Fruit fly (Drosophila melanogaster) whole organism, embryonic: Measurements from ENCODE around the gene bero.

Source experiments
- CG11085 ChIP-seq: fragments of 200-800 bp; sonication (Bioruptor generic); IDR thresholded peaks from 2 replicates; pipeline ENCODE4 v1.3.6; 2022; ENCODE audit warnings: missing biosample characterization, missing genetic modification characterization
- CG12659 ChIP-seq: fragments of 200-800 bp; sonication (Bioruptor generic); optimal IDR thresholded peaks from 3 replicates; lab custom pipeline; 2017; ENCODE audit warnings: mild to moderate bottlenecking, missing biosample characterization, missing genetic modification reagents, missing genetic modification characterization
- CG13123 ChIP-seq: fragments of 200-800 bp; sonication (Bioruptor generic); optimal IDR thresholded peaks from 2 replicates; lab custom pipeline; 2016; ENCODE audit warnings: missing biosample characterization, missing genetic modification characterization
- CG13296 ChIP-seq: fragments of 200-800 bp; sonication (Bioruptor generic); optimal IDR thresholded peaks from 3 replicates; lab custom pipeline; 2018; ENCODE audit warnings: missing biosample characterization, mild to moderate bottlenecking, missing genetic modification characterization
- CG13624 ChIP-seq: fragments of 200-800 bp; sonication (Bioruptor generic); optimal IDR thresholded peaks from 2 replicates; lab custom pipeline; 2016; ENCODE audit warnings: missing biosample characterization, missing genetic modification characterization
- CG15601 ChIP-seq: fragments of 200-800 bp; sonication (Bioruptor generic); optimal IDR thresholded peaks from 3 replicates; lab custom pipeline; 2019; ENCODE audit warnings: missing biosample characterization, mild to moderate bottlenecking, missing genetic modification characterization, moderate library complexity
- CG17186 ChIP-seq: fragments of 200-800 bp; sonication (Bioruptor generic); optimal IDR thresholded peaks from 3 replicates; lab custom pipeline; 2017; ENCODE audit warnings: missing biosample characterization, missing genetic modification reagents, missing genetic modification characterization
- CG17359 ChIP-seq: fragments of 200-800 bp; sonication (Bioruptor generic); optimal IDR thresholded peaks from 3 replicates; lab custom pipeline; 2018; ENCODE audit warnings: missing biosample characterization, mild to moderate bottlenecking, missing genetic modification characterization, moderate library complexity
- CG18262 ChIP-seq: fragments of 200-800 bp; optimal IDR thresholded peaks from 3 replicates; lab custom pipeline; 2019; ENCODE audit warnings: missing biosample characterization, mild to moderate bottlenecking, missing genetic modification characterization, moderate library complexity
- CG2875 ChIP-seq: fragments of 200-800 bp; sonication (Bioruptor generic); optimal IDR thresholded peaks from 2 replicates; lab custom pipeline; 2017; ENCODE audit warnings: missing biosample characterization, mild to moderate bottlenecking, missing genetic modification characterization, missing genetic modification reagents
- CG32767 ChIP-seq: fragments of 200-800 bp; sonication (Bioruptor generic); IDR thresholded peaks from 2 replicates; pipeline ENCODE4 v1.3.6; 2022; ENCODE audit warnings: missing biosample characterization, missing genetic modification characterization
- CG34376 ChIP-seq: fragments of 200-800 bp; sonication (Bioruptor generic); optimal IDR thresholded peaks from 2 replicates; lab custom pipeline; 2018; ENCODE audit warnings: missing biosample characterization, mild to moderate bottlenecking, missing genetic modification characterization
- CG4404 ChIP-seq: fragments of 200-800 bp; sonication (Bioruptor generic); IDR thresholded peaks from 2 replicates; pipeline ENCODE4 v1.3.6; 2022; ENCODE audit warnings: missing biosample characterization, missing genetic modification characterization
- CG4820 ChIP-seq: fragments of 200-800 bp; sonication (Bioruptor generic); optimal IDR thresholded peaks from 3 replicates; lab custom pipeline; 2016; ENCODE audit warnings: missing biosample characterization, missing genetic modification characterization
- CG6791 ChIP-seq: fragments of 200-800 bp; sonication (Bioruptor generic); IDR thresholded peaks from 3 replicates; pipeline ENCODE4 v1.3.6; 2022; ENCODE audit warnings: missing biosample characterization, missing genetic modification characterization; ENCODE audit not compliant: partially characterized antibody
- CG6813 ChIP-seq: fragments of 200-800 bp; sonication (Bioruptor generic); optimal IDR thresholded peaks from 2 replicates; lab custom pipeline; 2017; ENCODE audit warnings: missing biosample characterization, missing genetic modification characterization, mild to moderate bottlenecking, moderate library complexity, missing genetic modification reagents
- CG6854 ChIP-seq: fragments of 200-800 bp; sonication (Bioruptor generic); optimal IDR thresholded peaks from 3 replicates; lab custom pipeline; 2017; ENCODE audit warnings: missing biosample characterization, mild to moderate bottlenecking, missing genetic modification characterization
- CG7987 ChIP-seq: fragments of 200-800 bp; sonication (Bioruptor generic); optimal IDR thresholded peaks from 2 replicates; lab custom pipeline; 2018; ENCODE audit warnings: missing biosample characterization, mild to moderate bottlenecking, missing genetic modification characterization, moderate library complexity
- Dek ChIP-seq: fragments of 200-800 bp; sonication (Bioruptor generic); optimal IDR thresholded peaks from 3 replicates; lab custom pipeline; 2019; ENCODE audit warnings: missing biosample characterization, mild to moderate bottlenecking, missing genetic modification characterization, moderate library complexity
- Dp ChIP-seq: fragments of 200-800 bp; sonication (Bioruptor generic); optimal IDR thresholded peaks from 2 replicates; lab custom pipeline; 2018; ENCODE audit warnings: missing biosample characterization, mild to moderate bottlenecking, missing genetic modification characterization, moderate library complexity
- HLH3B ChIP-seq: fragments of 200-800 bp; sonication (Bioruptor generic); IDR thresholded peaks from 2 replicates; pipeline ENCODE4 v1.3.6; 2022; ENCODE audit warnings: missing biosample characterization, missing genetic modification characterization
- HLH4C ChIP-seq: fragments of 200-800 bp; sonication (Bioruptor generic); IDR thresholded peaks from 3 replicates; pipeline ENCODE4 v1.3.6; 2022; ENCODE audit warnings: missing biosample characterization, missing genetic modification characterization; ENCODE audit not compliant: partially characterized antibody
- Hr3 ChIP-seq: fragments of 200-800 bp; sonication (Bioruptor generic); optimal IDR thresholded peaks from 3 replicates; lab custom pipeline; 2016; ENCODE audit warnings: missing biosample characterization, missing genetic modification characterization
- Oaz ChIP-seq: fragments of 200-800 bp; sonication (Bioruptor generic); IDR thresholded peaks from 2 replicates; pipeline ENCODE4 v1.3.6; 2022; ENCODE audit warnings: missing biosample characterization, missing genetic modification characterization
- Vsx1 ChIP-seq: fragments of 200-800 bp; sonication (Bioruptor generic); optimal IDR thresholded peaks from 2 replicates; lab custom pipeline; 2017; ENCODE audit warnings: missing biosample characterization, mild to moderate bottlenecking, missing genetic modification characterization, missing genetic modification reagents
- YL-1 ChIP-seq: fragments of 200-800 bp; sonication (Bioruptor generic); optimal IDR thresholded peaks from 3 replicates; lab custom pipeline; 2017; ENCODE audit warnings: missing biosample characterization, mild to moderate bottlenecking, missing genetic modification characterization
- ab ChIP-seq: fragments of 200-800 bp; sonication (Bioruptor generic); optimal IDR thresholded peaks from 2 replicates; lab custom pipeline; 2016; ENCODE audit warnings: missing biosample characterization, missing genetic modification characterization
- al ChIP-seq: fragments of 200-800 bp; sonication (Bioruptor generic); IDR thresholded peaks from 2 replicates; pipeline ENCODE4 v1.3.6; 2022; ENCODE audit warnings: missing biosample characterization, missing genetic modification characterization
- ara ChIP-seq: fragments of 200-800 bp; sonication (Bioruptor generic); IDR thresholded peaks from 2 replicates; pipeline ENCODE4 v1.3.6; 2022; ENCODE audit warnings: missing biosample characterization, missing genetic modification characterization
- ase ChIP-seq: fragments of 200-800 bp; sonication (Bioruptor generic); IDR thresholded peaks from 3 replicates; pipeline ENCODE4 v1.3.6; 2022; ENCODE audit warnings: missing biosample characterization, missing genetic modification characterization
- br ChIP-seq: fragments of >200 bp; optimal IDR thresholded peaks from 2 replicates; lab custom pipeline; 2017
- cwo ChIP-seq: fragments of 200-800 bp; sonication (Bioruptor generic); optimal IDR thresholded peaks from 3 replicates; lab custom pipeline; 2017; ENCODE audit warnings: missing biosample characterization, missing genetic modification characterization, mild to moderate bottlenecking, moderate library complexity, missing genetic modification reagents
- disco-r ChIP-seq: fragments of 200-800 bp; sonication (Bioruptor generic); optimal IDR thresholded peaks from 2 replicates; lab custom pipeline; 2016; ENCODE audit warnings: missing biosample characterization, missing genetic modification characterization
- emc ChIP-seq: fragments of 200-800 bp; sonication (Bioruptor generic); optimal IDR thresholded peaks from 2 replicates; lab custom pipeline; 2016; ENCODE audit warnings: missing biosample characterization, missing genetic modification characterization
- ewg ChIP-seq: fragments of 200-800 bp; sonication (Bioruptor generic); optimal IDR thresholded peaks from 3 replicates; lab custom pipeline; 2017; ENCODE audit warnings: mild to moderate bottlenecking, missing biosample characterization, missing genetic modification reagents, missing genetic modification characterization
- ftz-f1 ChIP-seq: fragments of 200-800 bp; sonication (Bioruptor generic); optimal IDR thresholded peaks from 2 replicates; lab custom pipeline; 2016; ENCODE audit warnings: missing biosample characterization, missing genetic modification characterization
- gcm2 ChIP-seq: fragments of 200-800 bp; sonication (Bioruptor generic); optimal IDR thresholded peaks from 2 replicates; lab custom pipeline; 2016; ENCODE audit warnings: missing biosample characterization, missing genetic modification characterization
- her ChIP-seq: fragments of 200-800 bp; sonication (Bioruptor generic); optimal IDR thresholded peaks from 2 replicates; lab custom pipeline; 2016; ENCODE audit warnings: missing biosample characterization, missing genetic modification characterization
- inv ChIP-seq: fragments of 200-800 bp; sonication (Bioruptor generic); IDR thresholded peaks from 2 replicates; pipeline ENCODE4 v1.3.6; 2022; ENCODE audit warnings: missing biosample characterization, missing genetic modification characterization; ENCODE audit not compliant: partially characterized antibody
- ken ChIP-seq: fragments of 200-800 bp; sonication (Bioruptor generic); IDR thresholded peaks from 3 replicates; pipeline ENCODE4 v1.3.6; 2022; ENCODE audit warnings: missing biosample characterization, missing genetic modification characterization
- klu ChIP-seq: fragments of 200-800 bp; sonication (Bioruptor generic); IDR thresholded peaks from 2 replicates; pipeline ENCODE4 v1.3.6; 2022; ENCODE audit warnings: missing biosample characterization, missing genetic modification characterization
- pan ChIP-seq, 4 experiments: fragments of >200 bp in 3 of 4; fragments of 200-800 bp in 1 of 4; sonication (Bioruptor generic) in 1 of 4; optimal IDR thresholded peaks in 3 of 4; IDR thresholded peaks in 1 of 4; 2 replicates each; pipeline versions ENCODE4 v1.3.6 to Lab custom; 2017 to 2022; ENCODE audit warnings: missing biosample characterization in 2 of 4, missing genetic modification characterization in 2 of 4, mixed read lengths in 1 of 4
- pita ChIP-seq: fragments of 200-800 bp; sonication (Bioruptor generic); optimal IDR thresholded peaks from 2 replicates; lab custom pipeline; 2017; ENCODE audit warnings: missing biosample characterization, mild to moderate bottlenecking, missing genetic modification characterization
- pum ChIP-seq: fragments of 200-800 bp; sonication (Bioruptor generic); optimal IDR thresholded peaks from 2 replicates; lab custom pipeline; 2016; ENCODE audit warnings: missing biosample characterization, missing genetic modification characterization
- run ChIP-seq: fragments of 200-800 bp; sonication (Bioruptor generic); optimal IDR thresholded peaks from 3 replicates; lab custom pipeline; 2018; ENCODE audit warnings: missing biosample characterization, mild to moderate bottlenecking, missing genetic modification characterization
- sens-2 ChIP-seq: fragments of 200-800 bp; sonication (Bioruptor generic); IDR thresholded peaks from 2 replicates; pipeline ENCODE4 v1.3.6; 2022; ENCODE audit warnings: missing biosample characterization, missing genetic modification characterization
- so ChIP-seq: fragments of 200-800 bp; sonication (Bioruptor generic); IDR thresholded peaks from 3 replicates; pipeline ENCODE4 v1.3.6; 2022; ENCODE audit warnings: missing biosample characterization, missing genetic modification characterization
- tup ChIP-seq: fragments of 200-800 bp; sonication (Bioruptor generic); optimal IDR thresholded peaks from 2 replicates; lab custom pipeline; 2016; ENCODE audit warnings: missing biosample characterization, mild to moderate bottlenecking, missing genetic modification characterization, moderate library complexity
- wdn ChIP-seq: fragments of 200-800 bp; sonication (Bioruptor generic); IDR thresholded peaks from 2 replicates; pipeline ENCODE4 v1.3.6; 2022; ENCODE audit warnings: missing biosample characterization, missing genetic modification characterization

Gene bero

DNA sequence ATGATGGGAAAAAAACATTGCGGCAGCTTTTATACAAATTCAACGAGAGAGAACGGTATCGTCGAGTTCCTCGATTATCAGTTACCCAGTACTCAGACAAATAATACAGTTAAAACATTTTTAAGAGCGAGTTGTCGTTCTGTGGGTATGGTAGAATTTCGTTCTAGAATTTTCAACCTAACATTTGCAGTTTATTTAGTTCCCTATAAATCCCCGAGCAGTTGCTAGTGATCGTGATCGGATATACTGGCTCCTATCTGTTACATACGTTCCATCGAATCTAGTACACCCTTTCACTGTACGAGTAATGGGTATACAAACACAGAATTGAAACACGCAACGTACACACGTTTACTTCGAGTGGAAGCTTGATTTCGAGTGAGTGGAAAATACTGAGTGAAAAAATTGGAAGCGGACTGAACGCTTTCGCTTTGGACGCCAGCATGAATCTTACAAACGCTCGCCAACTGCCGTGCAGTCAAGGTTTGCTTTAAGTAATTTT, 6.3 kb downstream of the bero start, which contains the start of gene CG9338 (continued):
- TF ChIP-seq ken (GFP tag; lab: Robert Waterston, UW) (no peak; the same call in 2 of the 3 replicates), gcm2 (GFP tag; lab: Kevin White, UChicago) (no peak), HLH4C (GFP tag; lab: Robert Waterston, UW) (peak; percentile 73), inv (GFP tag; lab: Robert Waterston, UW) (peak; percentile 50; the same call in 1 of the 2 replicates), so (GFP tag; lab: Robert Waterston, UW) (peak; percentile 84), CG12659 (GFP tag; lab: Kevin White, UChicago) (peak; percentile 86), CG34376 (peak; percentile 92), CG15601 (tag; lab: Kevin White, UChicago) (peak; percentile 79), br (lab: Kevin White, UChicago) (no peak), Dp (GFP tag; lab: Kevin White, UChicago) (no peak), disco-r (GFP tag; lab: Kevin White, UChicago) (peak; percentile 79), klu (GFP tag; lab: Robert Waterston, UW) (no peak; the same call in 1 of the 2 replicates), CG6854 (peak; percentile 89), CG4404 (GFP tag; lab: Robert Waterston, UW) (peak; percentile 81), al (GFP tag; lab: Robert Waterston, UW) (peak; percentile 84; the same call in 1 of the 2 replicates), ara (GFP tag; lab: Robert Waterston, UW) (peak; percentile 93), pita (GFP tag; lab: Kevin White, UChicago) (no peak), CG7987 (GFP tag; lab: Kevin White, UChicago) (peak; percentile 84), CG17186 (GFP tag; lab: Kevin White, UChicago) (peak; percentile 62), run (tag; lab: Kevin White, UChicago) (peak; percentile 63), pan (optimal IDR thresholded peaks at IDR 0.05; lab: Kevin White, UChicago) (no peak), pan (GFP tag; optimal IDR thresholded peaks at IDR 0.05 in 1 of 2, IDR thresholded peaks at IDR 0.05 in 1 of 2) (peak in 1 of 2 experiments; percentile 92), ewg (GFP tag; lab: Kevin White, UChicago) (peak; percentile 60), Dek (tag; lab: Kevin White, UChicago) (peak; percentile 82), CG32767 (GFP tag; lab: Robert Waterston, UW) (peak; percentile 81), ftz-f1 (GFP tag; lab: Kevin White, UChicago) (peak; percentile 42), her (GFP tag; lab: Kevin White, UChicago) (peak; percentile 80), CG13123 (GFP tag; lab: Kevin White, UChicago) (peak; percentile 47), tup (GFP tag; lab: Kevin White, UChicago) (no peak), CG2875 (GFP tag; lab: Kevin White, UChicago) (peak; percentile 14), YL-1 (peak; percentile 36), HLH3B (GFP tag; lab: Robert Waterston, UW) (peak; percentile 75; the same call in 1 of the 2 replicates), Oaz (GFP tag; lab: Robert Waterston, UW) (no peak; the same call in 1 of the 2 replicates), CG18262 (tag; lab: Kevin White, UChicago) (peak; percentile 96), cwo (peak; percentile 94), CG6813 (GFP tag; lab: Kevin White, UChicago) (peak; percentile 92), ab (GFP tag; lab: Kevin White, UChicago) (peak; percentile 55), Hr3 (GFP tag; lab: Kevin White, UChicago) (peak; percentile 73), CG17359 (peak; percentile 95), CG11085 (peak; percentile 85), CG4820 (GFP tag; lab: Kevin White, UChicago) (peak; percentile 69), Vsx1 (GFP tag; lab: Kevin White, UChicago) (peak; percentile 63), ase (peak; percentile 88), pum (GFP tag; lab: Kevin White, UChicago) (peak; percentile 81), CG13296 (GFP tag; lab: Kevin White, UChicago) (peak; percentile 94), CG6791 (no peak; the same call in 2 of the 3 replicates), sens-2 (GFP tag; lab: Robert Waterston, UW) (0 out of 2 replicates have a peak, but pooled peaks have one; percentile 11), emc (GFP tag; lab: Kevin White, UChicago) (peak; percentile 27), CG13624 (GFP tag; lab: Kevin White, UChicago) (peak; percentile 86), wdn (GFP tag; lab: Robert Waterston, UW) (peak; percentile 57)
